Worm (Caenorhabditis elegans) whole organism, L4 larva: ENCODE results near the gene B0546.4.

Experiments
- F10B5.3 ChIP-seq: sonication (generic microtip); optimal IDR thresholded peaks from 2 replicates; lab custom pipeline; 2016; ENCODE audit warnings: mild to moderate bottlenecking, missing genetic modification characterization, missing compliant biosample characterization
- F49E8.2 ChIP-seq: sonication (generic microtip); optimal IDR thresholded peaks from 2 replicates; lab custom pipeline; 2016; ENCODE audit warnings: missing compliant biosample characterization, mild to moderate bottlenecking, missing genetic modification characterization, borderline replicate concordance
- Y105C5A.15 ChIP-seq: fragments of 200-800 bp; sonication (Bioruptor generic); IDR thresholded peaks from 2 replicates; pipeline ENCODE4 v1.3.6; 2022; ENCODE audit warnings: missing genetic modification characterization, missing compliant biosample characterization
- Y75B8A.6 ChIP-seq: fragments of 200-800 bp; sonication (Bioruptor generic); IDR thresholded peaks from 2 replicates; pipeline ENCODE4 v1.3.6; 2022; ENCODE audit warnings: missing genetic modification reagents, missing genetic modification characterization, missing compliant biosample characterization
- aly-2 ChIP-seq: sonication (generic microtip); optimal IDR thresholded peaks from 2 replicates; lab custom pipeline; 2018; ENCODE audit warnings: missing biosample characterization, missing genetic modification characterization
- ceh-20 ChIP-seq: fragments of 200-800 bp; sonication (Bioruptor generic); IDR thresholded peaks from 2 replicates; pipeline ENCODE4 v1.3.6; 2022; ENCODE audit warnings: missing genetic modification reagents, missing genetic modification characterization, missing compliant biosample characterization
- ceh-28 ChIP-seq: fragments of 150-350 bp; optimal IDR thresholded peaks from 2 replicates; lab custom pipeline; 2014; ENCODE audit warnings: missing biosample characterization, missing genetic modification reagents, missing genetic modification characterization
- ceh-32 ChIP-seq: sonication (generic microtip); optimal IDR thresholded peaks from 2 replicates; lab custom pipeline; 2016; ENCODE audit warnings: mild to moderate bottlenecking, missing genetic modification characterization, missing compliant biosample characterization; ENCODE audit not compliant: poor library complexity
- ceh-44 ChIP-seq: fragments of 200-800 bp; sonication (Bioruptor generic); IDR thresholded peaks from 2 replicates; pipeline ENCODE4 v1.3.6; 2022; ENCODE audit warnings: missing genetic modification reagents, missing genetic modification characterization, missing compliant biosample characterization
- ceh-62 ChIP-seq: sonication (generic microtip); optimal IDR thresholded peaks from 2 replicates; lab custom pipeline; 2017; ENCODE audit warnings: missing biosample characterization, missing genetic modification characterization
- ces-1 ChIP-seq: fragments of 150-350 bp; sonication (generic microtip); optimal IDR thresholded peaks from 4 replicates; lab custom pipeline; 2014; ENCODE audit warnings: missing biosample characterization, missing genetic modification reagents, missing genetic modification characterization
- ctbp-1 ChIP-seq: fragments of 200-800 bp; sonication (Bioruptor generic); IDR thresholded peaks from 2 replicates; pipeline ENCODE4 v1.3.6; 2022; ENCODE audit warnings: missing genetic modification reagents, missing genetic modification characterization, missing compliant biosample characterization
- daf-12 ChIP-seq: fragments of 150-350 bp; optimal IDR thresholded peaks from 2 replicates; lab custom pipeline; 2014; ENCODE audit warnings: missing biosample characterization, missing genetic modification reagents, missing genetic modification characterization
- daf-16 ChIP-seq, 3 experiments: sonication (generic microtip); optimal IDR thresholded peaks; 2 replicates each; lab custom pipeline; 2016 to 2017; ENCODE audit warnings: missing genetic modification characterization in 3 of 3, missing genetic modification reagents in 3 of 3, mild to moderate bottlenecking in 2 of 3, missing compliant biosample characterization in 2 of 3, missing biosample characterization in 1 of 3, moderate library complexity in 1 of 3
- daf-8 ChIP-seq: fragments of 200-800 bp; sonication (Bioruptor generic); IDR thresholded peaks from 2 replicates; pipeline ENCODE4 v1.3.6; 2022; ENCODE audit warnings: missing genetic modification characterization, missing compliant biosample characterization
- dmd-8 ChIP-seq: fragments of 200-800 bp; sonication (Bioruptor generic); IDR thresholded peaks from 2 replicates; pipeline ENCODE4 v1.3.6; 2022; ENCODE audit warnings: missing genetic modification characterization, missing compliant biosample characterization
- dmd-9 ChIP-seq: fragments of 200-800 bp; sonication (Bioruptor generic); IDR thresholded peaks from 2 replicates; pipeline ENCODE4 v1.3.6; 2022; ENCODE audit warnings: missing genetic modification reagents, missing genetic modification characterization, missing compliant biosample characterization
- duxl-1 ChIP-seq: sonication (generic microtip); optimal IDR thresholded peaks from 2 replicates; lab custom pipeline; 2016; ENCODE audit warnings: mild to moderate bottlenecking, missing genetic modification characterization, moderate library complexity, missing compliant biosample characterization; ENCODE audit not compliant: poor library complexity
- egl-43 ChIP-seq: fragments of 200-800 bp; sonication (Bioruptor generic); IDR thresholded peaks from 2 replicates; pipeline ENCODE4 v1.3.6; 2022; ENCODE audit warnings: missing genetic modification reagents, missing genetic modification characterization, missing compliant biosample characterization
- hif-1 ChIP-seq, 2 experiments: sonication (generic microtip); optimal IDR thresholded peaks; 2 replicates each; lab custom pipeline; 2016 to 2017; ENCODE audit warnings: missing compliant biosample characterization in 2 of 2, missing genetic modification characterization in 2 of 2, missing genetic modification reagents in 2 of 2, missing genotype in 2 of 2, mild to moderate bottlenecking in 1 of 2
- hmg-1.1 ChIP-seq: fragments of 200-800 bp; sonication (Bioruptor generic); IDR thresholded peaks from 2 replicates; pipeline ENCODE4 v1.3.6; 2022; ENCODE audit warnings: missing genetic modification reagents, missing genetic modification characterization, missing compliant biosample characterization
- jun-1 ChIP-seq: fragments of 150-350 bp; optimal IDR thresholded peaks from 2 replicates; lab custom pipeline; 2014; ENCODE audit warnings: missing biosample characterization, missing genetic modification reagents, missing genetic modification characterization
- lin-13 ChIP-seq: fragments of 150-350 bp; optimal IDR thresholded peaks from 2 replicates; lab custom pipeline; 2014; ENCODE audit warnings: missing biosample characterization, missing genetic modification reagents, missing genetic modification characterization
- lin-15B ChIP-seq: fragments of 150-350 bp; sonication (generic microtip); optimal IDR thresholded peaks from 3 replicates; lab custom pipeline; 2014; ENCODE audit warnings: missing biosample characterization, missing genetic modification characterization
- lin-39 ChIP-seq: fragments of 150-350 bp; optimal IDR thresholded peaks from 2 replicates; lab custom pipeline; 2014; ENCODE audit warnings: missing biosample characterization, missing genetic modification reagents, missing genetic modification characterization
- lsy-2 ChIP-seq, 2 experiments: fragments of 150-350 bp in 1 of 2; sonication (generic microtip) in 1 of 2; optimal IDR thresholded peaks; 2 replicates each; lab custom pipeline; 2014 to 2017; ENCODE audit warnings: missing biosample characterization in 2 of 2, missing genetic modification characterization in 2 of 2
- madf-5 ChIP-seq, 2 experiments: fragments of 200-800 bp; sonication (Bioruptor generic); IDR thresholded peaks; 2 replicates each; pipeline ENCODE4 v1.3.6; 2022; ENCODE audit warnings: missing compliant biosample characterization in 2 of 2, missing genetic modification characterization in 2 of 2
- mdt-29 ChIP-seq: fragments of 200-800 bp; sonication (Bioruptor generic); IDR thresholded peaks from 2 replicates; pipeline ENCODE4 v1.3.6; 2022; ENCODE audit warnings: missing genetic modification reagents, missing genetic modification characterization, missing compliant biosample characterization
- mes-2 ChIP-seq: sonication (generic microtip); optimal IDR thresholded peaks from 2 replicates; lab custom pipeline; 2016; ENCODE audit warnings: missing genotype, mild to moderate bottlenecking, missing genetic modification characterization, missing compliant biosample characterization; ENCODE audit not compliant: poor library complexity, severe bottlenecking
- mxl-2 ChIP-seq: fragments of 200-800 bp; sonication (Bioruptor generic); conservative IDR thresholded peaks from 2 replicates; pipeline ENCODE4 v1.3.6; 2022; ENCODE audit warnings: missing genetic modification reagents, missing genetic modification characterization, missing compliant biosample characterization
- mxl-3 ChIP-seq: fragments of 200-800 bp; sonication (Bioruptor generic); optimal IDR thresholded peaks from 2 replicates; lab custom pipeline; 2018; ENCODE audit warnings: mild to moderate bottlenecking, missing genetic modification characterization, missing compliant biosample characterization
- nhr-102 ChIP-seq: sonication (generic microtip); optimal IDR thresholded peaks from 2 replicates; lab custom pipeline; 2016; ENCODE audit warnings: mild to moderate bottlenecking, missing genetic modification characterization, moderate library complexity, missing compliant biosample characterization
- nhr-11 ChIP-seq: fragments of 150-350 bp; optimal IDR thresholded peaks from 2 replicates; lab custom pipeline; 2014; ENCODE audit warnings: missing biosample characterization, missing genetic modification characterization
- nhr-111 ChIP-seq: fragments of 200-800 bp; sonication (Bioruptor generic); optimal IDR thresholded peaks from 2 replicates; lab custom pipeline; 2018; ENCODE audit warnings: mild to moderate bottlenecking, missing genetic modification characterization, missing compliant biosample characterization
- nhr-41 ChIP-seq: fragments of 200-800 bp; sonication (Bioruptor generic); IDR thresholded peaks from 2 replicates; pipeline ENCODE4 v1.3.6; 2022; ENCODE audit warnings: missing genetic modification reagents, missing genetic modification characterization, missing compliant biosample characterization
- nhr-48 ChIP-seq: sonication (generic microtip); optimal IDR thresholded peaks from 2 replicates; lab custom pipeline; 2016; ENCODE audit warnings: mild to moderate bottlenecking, missing genetic modification characterization, missing compliant biosample characterization
- nhr-76 ChIP-seq: fragments of 150-350 bp; optimal IDR thresholded peaks from 2 replicates; lab custom pipeline; 2014; ENCODE audit warnings: missing biosample characterization, missing genetic modification characterization
- nhr-77 ChIP-seq: fragments of 150-350 bp; optimal IDR thresholded peaks from 2 replicates; lab custom pipeline; 2014; ENCODE audit warnings: missing biosample characterization, missing genetic modification characterization
- rbr-2 ChIP-seq: sonication (generic microtip); optimal IDR thresholded peaks from 2 replicates; lab custom pipeline; 2016; ENCODE audit warnings: missing genotype, missing genetic modification characterization, missing compliant biosample characterization
- set-16 ChIP-seq: fragments of 200-800 bp; sonication (Bioruptor generic); IDR thresholded peaks from 2 replicates; pipeline ENCODE4 v1.3.6; 2022; ENCODE audit warnings: missing genetic modification reagents, missing genetic modification characterization, missing compliant biosample characterization
- tag-97 ChIP-seq: fragments of 200-800 bp; sonication (Bioruptor generic); IDR thresholded peaks from 2 replicates; pipeline ENCODE4 v1.3.6; 2022; ENCODE audit warnings: missing genetic modification characterization, missing compliant biosample characterization
- unc-130 ChIP-seq: sonication (generic microtip); optimal IDR thresholded peaks from 2 replicates; lab custom pipeline; 2016; ENCODE audit warnings: missing genetic modification reagents, missing genetic modification characterization, missing compliant biosample characterization
- vab-7 ChIP-seq: fragments of 200-800 bp; sonication (Bioruptor generic); IDR thresholded peaks from 2 replicates; pipeline ENCODE4 v1.3.6; 2022; ENCODE audit warnings: missing genetic modification reagents, missing genetic modification characterization, missing compliant biosample characterization
- zag-1 ChIP-seq: fragments of 150-350 bp; optimal IDR thresholded peaks from 2 replicates; lab custom pipeline; 2014; ENCODE audit warnings: missing biosample characterization, missing genetic modification characterization
- zfp-2 ChIP-seq: sonication (generic microtip); optimal IDR thresholded peaks from 2 replicates; lab custom pipeline; 2016; ENCODE audit warnings: mild to moderate bottlenecking, missing genetic modification characterization, missing compliant biosample characterization
- zip-11 ChIP-seq: fragments of 200-800 bp; sonication (Bioruptor generic); IDR thresholded peaks from 2 replicates; pipeline ENCODE4 v1.3.6; 2022; ENCODE audit warnings: missing genetic modification characterization, missing compliant biosample characterization
- zip-2 ChIP-seq: fragments of 150-350 bp; optimal IDR thresholded peaks from 2 replicates; lab custom pipeline; 2014; ENCODE audit warnings: missing biosample characterization, missing genetic modification characterization
- ztf-11 ChIP-seq: fragments of 150-350 bp; optimal IDR thresholded peaks from 2 replicates; lab custom pipeline; 2014; ENCODE audit warnings: missing biosample characterization, missing genetic modification characterization
- ztf-7 ChIP-seq: fragments of 150-350 bp; optimal IDR thresholded peaks from 2 replicates; lab custom pipeline; 2014; ENCODE audit warnings: missing biosample characterization, missing genetic modification characterization

Gene B0546.4

DNA sequence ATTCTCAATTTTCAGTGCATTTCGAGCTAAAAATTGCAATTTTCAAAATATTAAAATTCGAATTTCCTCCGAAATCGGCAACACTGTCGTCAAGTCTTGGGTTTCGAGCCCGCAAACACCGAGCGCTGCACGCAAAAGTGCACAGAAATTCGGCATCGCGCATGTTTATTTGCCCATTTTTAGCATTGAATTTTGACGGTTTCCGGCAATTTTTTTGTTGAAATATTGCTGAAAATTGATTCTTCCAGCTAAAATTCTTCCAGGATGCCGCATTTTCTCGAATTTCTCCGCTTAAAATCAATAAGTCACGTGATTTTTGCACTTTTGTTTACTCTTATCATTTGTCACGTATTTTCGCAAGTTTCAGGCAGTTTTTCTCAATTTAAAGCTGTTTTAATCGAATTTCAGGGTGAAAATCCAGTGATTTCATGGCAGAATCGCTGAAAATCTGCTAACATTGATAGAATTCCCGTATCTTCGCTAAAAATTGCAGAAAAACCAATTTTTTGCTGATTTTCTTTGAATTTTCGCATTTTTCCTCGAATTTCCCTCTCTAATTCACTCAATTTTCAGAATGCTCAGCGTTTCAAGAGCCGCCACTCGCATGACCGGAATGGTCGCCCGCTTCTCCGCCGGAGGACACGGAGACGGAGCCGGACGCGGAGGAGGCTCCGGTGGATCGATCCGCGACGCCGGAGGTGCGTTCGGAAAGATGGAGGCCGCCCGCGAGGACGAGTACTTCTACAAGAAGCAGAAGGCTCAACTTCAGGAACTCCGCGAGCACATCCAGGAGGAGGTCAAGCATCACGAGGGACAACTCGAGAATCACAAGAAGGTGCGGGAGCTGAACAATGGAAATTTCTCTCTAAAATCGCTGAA is 1.6 kb upstream of the B0546.4 start, which contains the start of gene mai-2 (continued):
- TF ChIP-seq ztf-7 (tag; lab: Kevin White, UChicago) (no peak), mdt-29 (GFP tag; lab: Robert Waterston, UW) (no peak), madf-5 (GFP tag; IDR thresholded peaks at IDR 0.05; lab: Robert Waterston, UW) (no peak), nhr-41 (no peak), nhr-11 (tag; lab: Kevin White, UChicago) (no peak), nhr-102 (tag; lab: Kevin White, UChicago) (no peak), unc-130 (GFP tag; lab: Kevin White, UChicago) (no peak), mxl-2 (GFP tag; lab: Robert Waterston, UW) (no peak), zfp-2 (tag; lab: Kevin White, UChicago) (no peak), nhr-48 (no peak), F10B5.3 (tag; lab: Kevin White, UChicago) (no peak), ceh-44 (GFP tag; lab: Robert Waterston, UW) (no peak), jun-1 (tag; lab: Kevin White, UChicago) (no peak), ceh-20 (GFP tag; lab: Robert Waterston, UW) (0 out of 2 replicates have a peak, but pooled peaks have one; percentile 20), nhr-77 (tag; lab: Kevin White, UChicago) (peak; percentile 18), ceh-62 (no peak), daf-16 (GFP tag; optimal IDR thresholded peaks at IDR 0.05; lab: Kevin White, UChicago) (no peak), daf-16 (tag; optimal IDR thresholded peaks at IDR 0.05; lab: Kevin White, UChicago) (peak; percentile 77), tag-97 (GFP tag; lab: Robert Waterston, UW) (no peak), hmg-1.1 (GFP tag; lab: Robert Waterston, UW) (peak; percentile 53), dmd-8 (GFP tag; lab: Robert Waterston, UW) (no peak), set-16 (GFP tag; lab: Robert Waterston, UW) (peak; percentile 98), lin-13 (GFP tag; lab: Kevin White, UChicago) (no peak), zag-1 (tag; lab: Kevin White, UChicago) (no peak), hif-1 (tag; optimal IDR thresholded peaks at IDR 0.05; lab: Kevin White, UChicago) (peak; percentile 76 to 97), zip-2 (tag; lab: Kevin White, UChicago) (no peak), ctbp-1 (GFP tag; lab: Robert Waterston, UW) (no peak), lin-15B (tag; lab: Kevin White, UChicago) (no peak), Y75B8A.6 (GFP tag; lab: Robert Waterston, UW) (no peak), daf-12 (no peak), dmd-9 (no peak), egl-43 (GFP tag; lab: Robert Waterston, UW) (no peak), ztf-11 (tag; lab: Kevin White, UChicago) (no peak), vab-7 (no peak), lin-39 (tag; lab: Kevin White, UChicago) (no peak), Y105C5A.15 (GFP tag; lab: Robert Waterston, UW) (no peak), daf-8 (GFP tag; lab: Robert Waterston, UW) (no peak), mes-2 (tag; lab: Kevin White, UChicago) (peak; percentile 73), ceh-32 (no peak), duxl-1 (tag; lab: Kevin White, UChicago) (peak; percentile 10), nhr-111 (GFP tag; lab: Kevin White, UChicago) (no peak), ceh-28 (no peak), rbr-2 (tag; lab: Kevin White, UChicago) (peak; percentile 6), ces-1 (GFP tag; lab: Kevin White, UChicago) (no peak), aly-2 (tag; lab: Kevin White, UChicago) (no peak), mxl-3 (GFP tag; lab: Kevin White, UChicago) (no peak), zip-11 (GFP tag; lab: Robert Waterston, UW) (no peak), nhr-76 (tag; lab: Kevin White, UChicago) (no peak), F49E8.2 (no peak), lsy-2 (tag; optimal IDR thresholded peaks at IDR 0.05; lab: Kevin White, UChicago) (peak in 1 of 2 experiments; percentile 77)
